Worm (Caenorhabditis elegans): Measurements from ENCODE around the gene pitr-6.

DNA sequence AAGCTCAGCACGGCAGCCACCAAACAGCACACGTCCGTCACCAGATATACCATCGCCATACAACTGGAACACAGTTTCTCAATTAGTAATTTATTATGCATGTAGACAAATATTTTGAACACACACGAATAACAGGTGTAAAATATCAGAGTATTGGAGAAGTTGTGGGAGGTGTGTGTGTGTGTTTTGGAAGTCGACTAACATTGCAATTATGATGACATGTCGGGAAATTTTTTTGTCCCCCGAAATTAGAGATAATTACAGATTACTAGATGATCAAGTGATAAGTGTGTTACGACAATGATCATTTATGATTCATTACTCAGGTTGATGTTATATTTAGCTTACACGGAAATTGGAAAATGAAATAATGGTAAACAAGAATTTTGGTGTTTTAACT is 15.4 kb upstream of the pitr-6 start, which contains the start of gene Y57A10C.8:
- TF ChIP-seq nhr-85 (tag) (no peak), sox-4 (tag; optimal IDR thresholded peaks at IDR 0.05) (no peak), pqm-1 (tag; optimal IDR thresholded peaks at IDR 0.05) (no peak), ceh-82 (tag; optimal IDR thresholded peaks at IDR 0.05) (no peak), unc-62 (GFP tag; optimal IDR thresholded peaks at IDR 0.05) (no peak), nhr-28 (tag; optimal IDR thresholded peaks at IDR 0.05) (no peak), nhr-76 (tag; optimal IDR thresholded peaks at IDR 0.05) (no peak), ama-1 (optimal IDR thresholded peaks at IDR 0.05) (no peak), fkh-10 (GFP tag; optimal IDR thresholded peaks at IDR 0.05) (no peak), zag-1 (tag; optimal IDR thresholded peaks at IDR 0.05) (no peak), ztf-4 (tag; optimal IDR thresholded peaks at IDR 0.05) (no peak), F16B12.6 (tag; optimal IDR thresholded peaks at IDR 0.05) (no peak), nhr-20 (tag; optimal IDR thresholded peaks at IDR 0.05) (no peak), unc-130 (tag; optimal IDR thresholded peaks at IDR 0.05) (no peak)
